Fruit fly (Drosophila melanogaster) whole organism, embryonic: Measurements from ENCODE around the gene amon.

Experiments
- Adf1 ChIP-seq: fragments of 200-800 bp; sonication (Bioruptor generic); IDR thresholded peaks from 2 replicates; pipeline ENCODE4 v1.3.6; 2022; ENCODE audit warnings: missing biosample characterization, missing genetic modification characterization
- Bgb ChIP-seq: fragments of 200-800 bp; sonication (Bioruptor generic); IDR thresholded peaks from 2 replicates; pipeline ENCODE4 v1.3.6; 2022; ENCODE audit warnings: missing biosample characterization, missing genetic modification characterization; ENCODE audit not compliant: partially characterized antibody
- CG10267 ChIP-seq: fragments of 200-800 bp; sonication (Bioruptor generic); optimal IDR thresholded peaks from 2 replicates; lab custom pipeline; 2018; ENCODE audit warnings: missing biosample characterization, mild to moderate bottlenecking, missing genetic modification characterization, moderate library complexity
- CG11695 ChIP-seq: fragments of 200-800 bp; sonication (Bioruptor generic); IDR thresholded peaks from 3 replicates; pipeline ENCODE4 v1.3.6; 2022; ENCODE audit warnings: missing biosample characterization, missing genetic modification characterization
- CG13424 ChIP-seq: fragments of 200-800 bp; sonication (Bioruptor generic); optimal IDR thresholded peaks from 2 replicates; lab custom pipeline; 2019; ENCODE audit warnings: missing biosample characterization, mild to moderate bottlenecking, missing genetic modification characterization, moderate library complexity
- CG15011 ChIP-seq: fragments of 200-800 bp; sonication (Bioruptor generic); optimal IDR thresholded peaks from 3 replicates; lab custom pipeline; 2018; ENCODE audit warnings: missing biosample characterization, mild to moderate bottlenecking, missing genetic modification characterization
- CG17186 ChIP-seq: fragments of 200-800 bp; sonication (Bioruptor generic); optimal IDR thresholded peaks from 3 replicates; lab custom pipeline; 2017; ENCODE audit warnings: missing biosample characterization, missing genetic modification reagents, missing genetic modification characterization
- CG17361 ChIP-seq: fragments of 200-800 bp; sonication (Bioruptor generic); IDR thresholded peaks from 3 replicates; pipeline ENCODE4 v1.3.6; 2022; ENCODE audit warnings: missing biosample characterization, missing genetic modification characterization
- CG2120 ChIP-seq: fragments of 200-800 bp; sonication (Bioruptor generic); optimal IDR thresholded peaks from 3 replicates; lab custom pipeline; 2016; ENCODE audit warnings: missing biosample characterization, missing genetic modification characterization
- CG2678 ChIP-seq: fragments of 200-800 bp; sonication (Bioruptor generic); optimal IDR thresholded peaks from 3 replicates; lab custom pipeline; 2019; ENCODE audit warnings: missing biosample characterization, mild to moderate bottlenecking, missing genetic modification characterization, moderate library complexity
- CG3407 ChIP-seq: fragments of 200-800 bp; sonication (Bioruptor generic); optimal IDR thresholded peaks from 2 replicates; lab custom pipeline; 2018; ENCODE audit warnings: missing biosample characterization, mild to moderate bottlenecking, missing genetic modification characterization
- CG43689 ChIP-seq: fragments of 200-800 bp; sonication (Bioruptor generic); IDR thresholded peaks from 2 replicates; pipeline ENCODE4 v1.3.6; 2022; ENCODE audit warnings: missing biosample characterization, missing genetic modification characterization
- CG9609 ChIP-seq: fragments of 200-800 bp; sonication (Bioruptor generic); optimal IDR thresholded peaks from 3 replicates; lab custom pipeline; 2016; ENCODE audit warnings: missing biosample characterization, missing genetic modification characterization
- CG9817 ChIP-seq: fragments of 200-800 bp; sonication (Bioruptor generic); optimal IDR thresholded peaks from 2 replicates; lab custom pipeline; 2018; ENCODE audit warnings: missing biosample characterization, mild to moderate bottlenecking, missing genetic modification characterization, moderate library complexity
- Dbx ChIP-seq: fragments of 200-800 bp; sonication (Bioruptor generic); IDR thresholded peaks from 3 replicates; pipeline ENCODE4 v1.3.6; 2022; ENCODE audit warnings: missing biosample characterization, missing genetic modification characterization
- Doc2 ChIP-seq: fragments of 200-800 bp; sonication (Bioruptor generic); IDR thresholded peaks from 2 replicates; pipeline ENCODE4 v1.3.6; 2022; ENCODE audit warnings: missing biosample characterization, missing genetic modification characterization
- Drgx ChIP-seq: fragments of 200-800 bp; sonication (Bioruptor generic); IDR thresholded peaks from 2 replicates; pipeline ENCODE4 v1.3.6; 2022; ENCODE audit warnings: missing biosample characterization, missing genetic modification characterization
- Ets65A ChIP-seq: fragments of 200-800 bp; sonication (Bioruptor generic); peaks from one replicate; lab custom pipeline; 2016; ENCODE audit warnings: missing biosample characterization, missing genetic modification characterization
- Fer3 ChIP-seq: fragments of 200-800 bp; sonication (Bioruptor generic); optimal IDR thresholded peaks from 2 replicates; lab custom pipeline; 2018; ENCODE audit warnings: missing biosample characterization, mild to moderate bottlenecking, missing genetic modification characterization, moderate library complexity
- HLH54F ChIP-seq: fragments of 200-800 bp; sonication (Bioruptor generic); optimal IDR thresholded peaks from 3 replicates; lab custom pipeline; 2016; ENCODE audit warnings: missing biosample characterization, missing genetic modification characterization
- Hmr ChIP-seq: fragments of 200-800 bp; sonication (Bioruptor generic); optimal IDR thresholded peaks from 3 replicates; lab custom pipeline; 2017; ENCODE audit warnings: mild to moderate bottlenecking, missing biosample characterization, missing genetic modification reagents, missing genetic modification characterization
- Hmx ChIP-seq: fragments of 200-800 bp; sonication (Bioruptor generic); optimal IDR thresholded peaks from 2 replicates; lab custom pipeline; 2016; ENCODE audit warnings: missing biosample characterization, missing genetic modification characterization
- Hr3 ChIP-seq: fragments of 200-800 bp; sonication (Bioruptor generic); optimal IDR thresholded peaks from 3 replicates; lab custom pipeline; 2016; ENCODE audit warnings: missing biosample characterization, missing genetic modification characterization
- Hr51 ChIP-seq, 2 experiments: fragments of 200-800 bp; sonication (Bioruptor generic); optimal IDR thresholded peaks; 2 replicates in 1 of 2; 3 replicates in 1 of 2; lab custom pipeline; 2016 to 2018; ENCODE audit warnings: missing biosample characterization in 2 of 2, missing genetic modification characterization in 2 of 2, mild to moderate bottlenecking in 1 of 2, moderate library complexity in 1 of 2
- Jarid2 ChIP-seq: fragments of 200-800 bp; sonication (Bioruptor generic); optimal IDR thresholded peaks from 3 replicates; lab custom pipeline; 2017; ENCODE audit warnings: mild to moderate bottlenecking, missing biosample characterization, missing genetic modification reagents, missing genetic modification characterization
- Med ChIP-seq: fragments of 200-800 bp; sonication (Bioruptor generic); peaks from one replicate; lab custom pipeline; 2016; ENCODE audit warnings: missing biosample characterization, missing genetic modification characterization, mild to moderate bottlenecking, inconsistent platforms, moderate library complexity
- Nf-YA ChIP-seq: fragments of 200-800 bp; sonication (Bioruptor generic); IDR thresholded peaks from 2 replicates; pipeline ENCODE4 v1.3.6; 2022; ENCODE audit warnings: missing biosample characterization, missing genetic modification characterization
- Sry-β ChIP-seq: fragments of 200-800 bp; sonication (Bioruptor generic); optimal IDR thresholded peaks from 2 replicates; lab custom pipeline; 2018; ENCODE audit warnings: missing biosample characterization, mild to moderate bottlenecking, missing genetic modification characterization, moderate library complexity
- caup ChIP-seq: fragments of 200-800 bp; sonication (Bioruptor generic); optimal IDR thresholded peaks from 3 replicates; lab custom pipeline; 2017; ENCODE audit warnings: missing biosample characterization, mild to moderate bottlenecking, missing genetic modification characterization, moderate library complexity; ENCODE audit not compliant: severe bottlenecking
- cg ChIP-seq: fragments of 200-800 bp; sonication (Bioruptor generic); optimal IDR thresholded peaks from 3 replicates; lab custom pipeline; 2019; ENCODE audit warnings: missing biosample characterization, mild to moderate bottlenecking, missing genetic modification characterization, moderate library complexity
- danr ChIP-seq: fragments of 200-800 bp; sonication (Bioruptor generic); IDR thresholded peaks from 2 replicates; pipeline ENCODE4 v1.3.6; 2022; ENCODE audit warnings: missing biosample characterization, missing genetic modification characterization
- dimm ChIP-seq: fragments of 200-800 bp; sonication (Bioruptor generic); IDR thresholded peaks from 2 replicates; pipeline ENCODE4 v1.3.6; 2022; ENCODE audit warnings: missing biosample characterization, missing genetic modification characterization
- fu2 ChIP-seq: fragments of 200-800 bp; sonication (Bioruptor generic); optimal IDR thresholded peaks from 2 replicates; lab custom pipeline; 2016; ENCODE audit warnings: missing biosample characterization, missing genetic modification characterization
- gem ChIP-seq: fragments of 200-800 bp; sonication (Bioruptor generic); optimal IDR thresholded peaks from 2 replicates; lab custom pipeline; 2019; ENCODE audit warnings: missing biosample characterization, mild to moderate bottlenecking, missing genetic modification characterization, moderate library complexity
- gro ChIP-seq: fragments of 200-800 bp; sonication (Bioruptor generic); optimal IDR thresholded peaks from 2 replicates; lab custom pipeline; 2016; ENCODE audit warnings: missing biosample characterization, missing genetic modification characterization
- hbn ChIP-seq: fragments of 200-800 bp; sonication (Bioruptor generic); IDR thresholded peaks from 2 replicates; pipeline ENCODE4 v1.3.6; 2022; ENCODE audit warnings: missing biosample characterization, missing genetic modification characterization; ENCODE audit not compliant: partially characterized antibody
- jumu ChIP-seq: fragments of 200-800 bp; sonication (Bioruptor generic); optimal IDR thresholded peaks from 3 replicates; lab custom pipeline; 2016; ENCODE audit warnings: missing biosample characterization, missing genetic modification characterization
- knrl ChIP-seq: fragments of 200-800 bp; sonication (Bioruptor generic); IDR thresholded peaks from 3 replicates; pipeline ENCODE4 v1.3.6; 2022; ENCODE audit warnings: missing biosample characterization, missing genetic modification characterization; ENCODE audit not compliant: partially characterized antibody
- lab ChIP-seq: fragments of 200-800 bp; sonication (Bioruptor generic); optimal IDR thresholded peaks from 3 replicates; lab custom pipeline; 2017; ENCODE audit warnings: missing biosample characterization, missing genetic modification characterization, mild to moderate bottlenecking, moderate library complexity, missing genetic modification reagents
- nmo ChIP-seq: fragments of 200-800 bp; sonication (Bioruptor generic); optimal IDR thresholded peaks from 2 replicates; lab custom pipeline; 2018; ENCODE audit warnings: missing biosample characterization, mild to moderate bottlenecking, missing genetic modification characterization, moderate library complexity
- psq ChIP-seq: fragments of 200-800 bp; sonication (Bioruptor generic); optimal IDR thresholded peaks from 2 replicates; lab custom pipeline; 2017; ENCODE audit warnings: missing biosample characterization, missing genetic modification characterization
- ranshi ChIP-seq: fragments of 200-800 bp; sonication (Bioruptor generic); IDR thresholded peaks from 2 replicates; pipeline ENCODE4 v1.3.6; 2022; ENCODE audit warnings: missing biosample characterization, missing genetic modification characterization
- ro ChIP-seq: fragments of 200-800 bp; sonication (Bioruptor generic); IDR thresholded peaks from 2 replicates; pipeline ENCODE4 v1.3.6; 2022; ENCODE audit warnings: missing biosample characterization, missing genetic modification characterization
- row ChIP-seq: fragments of 200-800 bp; sonication (Bioruptor generic); IDR thresholded peaks from 3 replicates; pipeline ENCODE4 v1.3.6; 2022; ENCODE audit warnings: missing biosample characterization, missing genetic modification characterization
- sc ChIP-seq, 3 experiments: fragments of >200 bp in 2 of 3; fragments of 200-800 bp in 1 of 3; sonication (Bioruptor generic) in 1 of 3; optimal IDR thresholded peaks; 2 replicates in 2 of 3; 3 replicates in 1 of 3; lab custom pipeline; 2017; ENCODE audit warnings: mild to moderate bottlenecking in 1 of 3, missing biosample characterization in 1 of 3, missing genetic modification characterization in 1 of 3, missing genetic modification reagents in 1 of 3
- scrt ChIP-seq: fragments of 200-800 bp; sonication (Bioruptor generic); optimal IDR thresholded peaks from 2 replicates; lab custom pipeline; 2018; ENCODE audit warnings: missing biosample characterization, mild to moderate bottlenecking, missing genetic modification characterization, moderate library complexity
- sens ChIP-seq: fragments of 200-800 bp; sonication (Bioruptor generic); peaks from one replicate; lab custom pipeline; 2016; ENCODE audit warnings: missing biosample characterization, missing genetic modification characterization
- trem ChIP-seq: fragments of 200-800 bp; optimal IDR thresholded peaks from 3 replicates; lab custom pipeline; 2019; ENCODE audit warnings: missing biosample characterization, mild to moderate bottlenecking, missing genetic modification characterization, moderate library complexity
- vnd ChIP-seq: fragments of 200-800 bp; sonication (Bioruptor generic); IDR thresholded peaks from 3 replicates; pipeline ENCODE4 v1.3.6; 2022; ENCODE audit warnings: missing biosample characterization, missing genetic modification characterization; ENCODE audit not compliant: partially characterized antibody
- wor ChIP-seq: fragments of 200-800 bp; sonication (Bioruptor generic); IDR thresholded peaks from 2 replicates; pipeline ENCODE4 v1.3.6; 2022; ENCODE audit warnings: missing biosample characterization, missing genetic modification characterization

amon gene

dm6 chr3R:26671525-26672132, 42.3 kb downstream of the amon start:
- no peak for TF ChIP-seq Sry-β (GFP tag; lab: Kevin White, UChicago)
- peak; percentile 6 for TF ChIP-seq CG9817
- TF ChIP-seq CG2678 (tag; lab: Kevin White, UChicago) = peak; percentile 66
- no peak for TF ChIP-seq danr (GFP tag; lab: Robert Waterston, UW)
- no peak for TF ChIP-seq ro (GFP tag; lab: Robert Waterston, UW)
- peak; percentile 29 for TF ChIP-seq CG2120 (GFP tag; lab: Kevin White, UChicago)
- no peak for TF ChIP-seq CG10267 (tag; lab: Kevin White, UChicago)
- TF ChIP-seq scrt (GFP tag; lab: Kevin White, UChicago) = peak; percentile 24
- no peak for TF ChIP-seq Hr3 (GFP tag; lab: Kevin White, UChicago)
- peak; percentile 59 for TF ChIP-seq Ets65A
- TF ChIP-seq CG13424 (tag; lab: Kevin White, UChicago) = no peak
- TF ChIP-seq Doc2 = no peak
- TF ChIP-seq CG17186 (GFP tag; lab: Kevin White, UChicago) = no peak
- no peak for TF ChIP-seq CG11695
- no peak for TF ChIP-seq knrl (GFP tag; lab: Robert Waterston, UW)
- TF ChIP-seq Jarid2 (GFP tag; lab: Kevin White, UChicago) = no peak
- no peak for TF ChIP-seq trem (tag; lab: Kevin White, UChicago)
- no peak for TF ChIP-seq CG3407 (GFP tag; lab: Kevin White, UChicago)
- TF ChIP-seq lab (GFP tag; lab: Kevin White, UChicago) = peak; percentile 60
- TF ChIP-seq Med = peak; percentile 80
- 0 out of 3 replicates have a peak, but pooled peaks have one; percentile 30 for TF ChIP-seq row (GFP tag; lab: Robert Waterston, UW)
- no peak for TF ChIP-seq CG9609
- no peak for TF ChIP-seq CG15011 (GFP tag; lab: Kevin White, UChicago)
- TF ChIP-seq dimm (GFP tag; lab: Robert Waterston, UW) = no peak
- no peak for TF ChIP-seq Nf-YA (GFP tag; lab: Robert Waterston, UW)
- peak; percentile 53 for TF ChIP-seq Hmr (GFP tag; lab: Kevin White, UChicago)
- TF ChIP-seq Adf1 (GFP tag; lab: Robert Waterston, UW) = no peak
- no peak for TF ChIP-seq psq (GFP tag; lab: Kevin White, UChicago)
- TF ChIP-seq gro = peak; percentile 3
- no peak for TF ChIP-seq HLH54F (GFP tag; lab: Kevin White, UChicago)
- TF ChIP-seq fu2 (GFP tag; lab: Kevin White, UChicago) = no peak
- no peak for TF ChIP-seq vnd
- TF ChIP-seq gem = peak; percentile 41
- TF ChIP-seq hbn (GFP tag; lab: Robert Waterston, UW) = no peak
- 0 out of 3 replicates have a peak, but pooled peaks have one; percentile 30 for TF ChIP-seq Dbx (GFP tag; lab: Robert Waterston, UW)
- TF ChIP-seq jumu (GFP tag; lab: Kevin White, UChicago) = no peak
- TF ChIP-seq Fer3 (tag; lab: Kevin White, UChicago) = peak; percentile 13
- TF ChIP-seq caup (GFP tag; lab: Kevin White, UChicago) = peak; percentile 11
- no peak for TF ChIP-seq ranshi (GFP tag; lab: Robert Waterston, UW)
- TF ChIP-seq sc (optimal IDR thresholded peaks at IDR 0.05; lab: Kevin White, UChicago) = no peak
- no peak for TF ChIP-seq sc (GFP tag; optimal IDR thresholded peaks at IDR 0.05; lab: Kevin White, UChicago)
- TF ChIP-seq Bgb = no peak
- TF ChIP-seq sens (GFP tag; lab: Kevin White, UChicago) = peak; percentile 68
- TF ChIP-seq CG17361 (GFP tag; lab: Robert Waterston, UW) = no peak
- peak in 1 of 2 experiments; percentile 26 for TF ChIP-seq Hr51 (GFP tag; optimal IDR thresholded peaks at IDR 0.05; lab: Kevin White, UChicago)
- TF ChIP-seq nmo = peak; percentile 16
- TF ChIP-seq CG43689 = no peak
- no peak for TF ChIP-seq cg (GFP tag; lab: Kevin White, UChicago)
- no peak for TF ChIP-seq Drgx (GFP tag; lab: Robert Waterston, UW)
- TF ChIP-seq Hmx (GFP tag; lab: Kevin White, UChicago) = no peak
- TF ChIP-seq wor = no peak
